Worm (Caenorhabditis elegans) whole organism, L1 larva: ENCODE measurements around the gene chpf-1.

Source experiments
- C16A3.4 ChIP-seq: fragments of 150-350 bp; optimal IDR thresholded peaks from 2 replicates; lab custom pipeline; 2014; ENCODE audit warnings: missing biosample characterization, missing genetic modification characterization
- aha-1 ChIP-seq: fragments of 150-350 bp; optimal IDR thresholded peaks from 2 replicates; lab custom pipeline; 2014; ENCODE audit warnings: missing biosample characterization, missing genetic modification characterization
- ama-1 ChIP-seq: fragments of 150-350 bp; optimal IDR thresholded peaks from 2 replicates; lab custom pipeline; 2014
- blmp-1 ChIP-seq: fragments of 150-350 bp; optimal IDR thresholded peaks from 2 replicates; lab custom pipeline; 2014; ENCODE audit warnings: missing biosample characterization, missing genetic modification characterization
- ceh-82 ChIP-seq, 3 experiments: fragments of 150-350 bp in 1 of 3; sonication (generic microtip) in 2 of 3; optimal IDR thresholded peaks; 2 replicates each; lab custom pipeline; 2014 to 2017; ENCODE audit warnings: missing biosample characterization in 3 of 3, missing genetic modification characterization in 3 of 3
- ceh-88 ChIP-seq: fragments of 200-800 bp; sonication (Bioruptor generic); IDR thresholded peaks from 2 replicates; pipeline ENCODE4 v1.3.6; 2022; ENCODE audit warnings: missing genetic modification characterization, missing compliant biosample characterization
- ceh-90 ChIP-seq: sonication (generic microtip); optimal IDR thresholded peaks from 2 replicates; lab custom pipeline; 2016; ENCODE audit warnings: missing genetic modification characterization, missing compliant biosample characterization
- ces-1 ChIP-seq: fragments of 150-350 bp; optimal IDR thresholded peaks from 2 replicates; lab custom pipeline; 2014; ENCODE audit warnings: missing biosample characterization, missing genetic modification reagents, missing genetic modification characterization
- dpl-1 ChIP-seq, 3 experiments: fragments of 150-350 bp in 2 of 3; sonication (generic microtip) in 1 of 3; optimal IDR thresholded peaks; 2 replicates each; lab custom pipeline; 2014 to 2017; ENCODE audit warnings: missing biosample characterization in 3 of 3, missing genetic modification characterization in 3 of 3, missing genetic modification reagents in 3 of 3
- dsc-1 ChIP-seq: sonication (generic microtip); optimal IDR thresholded peaks from 2 replicates; lab custom pipeline; 2016; ENCODE audit warnings: mild to moderate bottlenecking, missing genetic modification characterization, missing compliant biosample characterization
- efl-1 ChIP-seq, 4 experiments: fragments of 150-350 bp; optimal IDR thresholded peaks in 3 of 4; peaks in 1 of 4; 1 replicate in 1 of 4; 2 replicates in 3 of 4; lab custom pipeline; 2014; ENCODE audit warnings: missing biosample characterization in 2 of 4, missing genetic modification characterization in 2 of 4, missing genetic modification reagents in 2 of 4
- efl-3 ChIP-seq: fragments of 200-800 bp; sonication (Bioruptor generic); optimal IDR thresholded peaks from 2 replicates; lab custom pipeline; 2018; ENCODE audit warnings: mild to moderate bottlenecking, missing genetic modification characterization, missing compliant biosample characterization
- egl-13 ChIP-seq: sonication (generic microtip); optimal IDR thresholded peaks from 2 replicates; lab custom pipeline; 2016; ENCODE audit warnings: missing genotype, missing genetic modification reagents, missing genetic modification characterization, missing compliant biosample characterization
- egl-27 ChIP-seq, 2 experiments: fragments of 150-350 bp in 1 of 2; sonication (generic microtip); optimal IDR thresholded peaks; 3 replicates each; lab custom pipeline; 2017 to 2018; ENCODE audit warnings: missing biosample characterization in 2 of 2, missing genetic modification characterization in 2 of 2, missing genetic modification reagents in 2 of 2
- fkh-10 ChIP-seq: sonication (generic microtip); optimal IDR thresholded peaks from 2 replicates; lab custom pipeline; 2017; ENCODE audit warnings: missing biosample characterization, missing genetic modification reagents, missing genetic modification characterization
- fkh-4 ChIP-seq: sonication (generic microtip); optimal IDR thresholded peaks from 2 replicates; lab custom pipeline; 2016; ENCODE audit warnings: missing compliant biosample characterization, missing genetic modification characterization, borderline replicate concordance
- fkh-8 ChIP-seq: sonication (generic microtip); optimal IDR thresholded peaks from 2 replicates; lab custom pipeline; 2016; ENCODE audit warnings: mild to moderate bottlenecking, missing genetic modification characterization, missing compliant biosample characterization
- hlh-17 ChIP-seq: fragments of 200-800 bp; sonication (Bioruptor generic); optimal IDR thresholded peaks from 2 replicates; lab custom pipeline; 2018; ENCODE audit warnings: missing genetic modification characterization, mild to moderate bottlenecking, missing compliant biosample characterization, moderate library complexity, borderline replicate concordance
- hlh-4 ChIP-seq: sonication (generic microtip); optimal IDR thresholded peaks from 2 replicates; lab custom pipeline; 2016; ENCODE audit warnings: mild to moderate bottlenecking, missing genetic modification characterization, missing compliant biosample characterization
- hpl-2 ChIP-seq: fragments of 150-350 bp; optimal IDR thresholded peaks from 2 replicates; lab custom pipeline; 2014; ENCODE audit warnings: missing biosample characterization, missing genetic modification reagents, missing genetic modification characterization
- irx-1 ChIP-seq: sonication (generic microtip); optimal IDR thresholded peaks from 2 replicates; lab custom pipeline; 2016; ENCODE audit warnings: missing genetic modification characterization, missing compliant biosample characterization
- isw-1 ChIP-seq: fragments of 200-800 bp; sonication (Bioruptor generic); IDR thresholded peaks from 2 replicates; pipeline ENCODE4 v1.3.6; 2022; ENCODE audit warnings: missing genetic modification characterization, missing compliant biosample characterization
- lin-13 ChIP-seq: fragments of 150-350 bp; optimal IDR thresholded peaks from 2 replicates; lab custom pipeline; 2014; ENCODE audit warnings: missing biosample characterization, missing genetic modification reagents, missing genetic modification characterization
- lin-14 ChIP-seq: fragments of 200-800 bp; sonication (Bioruptor generic); optimal IDR thresholded peaks from 2 replicates; lab custom pipeline; 2018; ENCODE audit warnings: mild to moderate bottlenecking, missing genetic modification characterization, moderate library complexity, missing compliant biosample characterization
- lin-15B ChIP-seq: fragments of 150-350 bp; sonication (generic microtip); optimal IDR thresholded peaks from 3 replicates; lab custom pipeline; 2014; ENCODE audit warnings: missing biosample characterization, missing genetic modification characterization
- lin-35 ChIP-seq, 2 experiments: fragments of 150-350 bp; optimal IDR thresholded peaks; 2 replicates each; lab custom pipeline; 2014; ENCODE audit warnings: missing biosample characterization in 2 of 2, missing genetic modification characterization in 2 of 2, missing genetic modification reagents in 2 of 2
- lin-39 ChIP-seq: fragments of 150-350 bp; optimal IDR thresholded peaks from 2 replicates; lab custom pipeline; 2014; ENCODE audit warnings: missing biosample characterization, missing genetic modification reagents, missing genetic modification characterization
- mab-9 ChIP-seq: fragments of 200-800 bp; sonication (Bioruptor generic); IDR thresholded peaks from 2 replicates; pipeline ENCODE4 v1.3.6; 2022; ENCODE audit warnings: missing genetic modification reagents, missing genetic modification characterization, missing compliant biosample characterization
- mdl-1 ChIP-seq, 2 experiments: fragments of 150-350 bp; optimal IDR thresholded peaks; 2 replicates each; lab custom pipeline; 2014 to 2017; ENCODE audit warnings: missing biosample characterization in 2 of 2, missing genetic modification characterization in 2 of 2, inconsistent platforms in 1 of 2
- mef-2 ChIP-seq: fragments of 150-350 bp; optimal IDR thresholded peaks from 2 replicates; lab custom pipeline; 2014; ENCODE audit warnings: missing biosample characterization, missing genetic modification characterization
- nhr-11 ChIP-seq: fragments of 150-350 bp; optimal IDR thresholded peaks from 2 replicates; lab custom pipeline; 2014; ENCODE audit warnings: missing biosample characterization, missing genetic modification characterization
- nhr-12 ChIP-seq: sonication (generic microtip); optimal IDR thresholded peaks from 2 replicates; lab custom pipeline; 2017; ENCODE audit warnings: missing biosample characterization, missing genetic modification characterization
- nhr-19 ChIP-seq: fragments of 200-800 bp; sonication (Bioruptor generic); conservative IDR thresholded peaks from 2 replicates; pipeline ENCODE4 v1.3.6; 2022; ENCODE audit warnings: missing genetic modification characterization, missing compliant biosample characterization
- nhr-237 ChIP-seq: fragments of 150-350 bp; optimal IDR thresholded peaks from 2 replicates; lab custom pipeline; 2014; ENCODE audit warnings: missing biosample characterization, missing genetic modification characterization
- nhr-28 ChIP-seq: fragments of 150-350 bp; optimal IDR thresholded peaks from 2 replicates; lab custom pipeline; 2014; ENCODE audit warnings: missing biosample characterization, missing genetic modification characterization
- nhr-47 ChIP-seq: sonication (generic microtip); optimal IDR thresholded peaks from 2 replicates; lab custom pipeline; 2016; ENCODE audit warnings: mild to moderate bottlenecking, missing genetic modification characterization, moderate library complexity, missing compliant biosample characterization
- nhr-77 ChIP-seq: fragments of 150-350 bp; optimal IDR thresholded peaks from 2 replicates; lab custom pipeline; 2014; ENCODE audit warnings: missing biosample characterization, missing genetic modification characterization
- nhr-85 ChIP-seq: sonication (generic microtip); peaks from one replicate; lab custom pipeline; 2016; ENCODE audit warnings: missing genetic modification characterization, inconsistent platforms, missing compliant biosample characterization
- pax-3 ChIP-seq: fragments of 200-800 bp; sonication (Bioruptor generic); optimal IDR thresholded peaks from 2 replicates; lab custom pipeline; 2018; ENCODE audit warnings: mild to moderate bottlenecking, missing genetic modification characterization, moderate library complexity, missing compliant biosample characterization
- pqm-1 ChIP-seq: sonication (generic microtip); optimal IDR thresholded peaks from 3 replicates; lab custom pipeline; 2017; ENCODE audit warnings: missing biosample characterization, missing genetic modification characterization
- rnt-1 ChIP-seq: sonication (generic microtip); optimal IDR thresholded peaks from 2 replicates; lab custom pipeline; 2016; ENCODE audit warnings: mild to moderate bottlenecking, missing genetic modification characterization, moderate library complexity, missing compliant biosample characterization
- snpc-4 ChIP-seq: fragments of 150-350 bp; optimal IDR thresholded peaks from 2 replicates; lab custom pipeline; 2014; ENCODE audit warnings: missing biosample characterization, missing genetic modification characterization
- snu-23 ChIP-seq: sonication (generic microtip); optimal IDR thresholded peaks from 2 replicates; lab custom pipeline; 2016; ENCODE audit warnings: missing genetic modification characterization, missing compliant biosample characterization
- sptf-1 ChIP-seq: fragments of 150-350 bp; optimal IDR thresholded peaks from 2 replicates; lab custom pipeline; 2014; ENCODE audit warnings: missing biosample characterization, missing genetic modification characterization
- swsn-7 ChIP-seq: sonication (generic microtip); optimal IDR thresholded peaks from 2 replicates; lab custom pipeline; 2016; ENCODE audit warnings: missing genetic modification characterization, missing compliant biosample characterization
- tbx-2 ChIP-seq: sonication (generic microtip); optimal IDR thresholded peaks from 2 replicates; lab custom pipeline; 2016; ENCODE audit warnings: missing genetic modification characterization, missing compliant biosample characterization
- unc-130 ChIP-seq: fragments of 150-350 bp; optimal IDR thresholded peaks from 2 replicates; lab custom pipeline; 2017; ENCODE audit warnings: missing biosample characterization, missing genetic modification characterization, inconsistent platforms
- unc-30 ChIP-seq: sonication (generic microtip); optimal IDR thresholded peaks from 2 replicates; lab custom pipeline; 2017; ENCODE audit warnings: missing biosample characterization, missing genetic modification characterization
- unc-62 ChIP-seq: fragments of 150-350 bp; optimal IDR thresholded peaks from 2 replicates; lab custom pipeline; 2014; ENCODE audit warnings: missing biosample characterization, missing genetic modification reagents, missing genetic modification characterization
- unc-86 ChIP-seq: sonication (generic microtip); optimal IDR thresholded peaks from 2 replicates; lab custom pipeline; 2016; ENCODE audit warnings: missing genetic modification characterization, missing compliant biosample characterization
- unc-98 ChIP-seq: fragments of 200-800 bp; sonication (Bioruptor generic); IDR thresholded peaks from 2 replicates; pipeline ENCODE4 v1.3.6; 2022; ENCODE audit warnings: missing genetic modification characterization, missing compliant biosample characterization
- vab-15 ChIP-seq: sonication (generic microtip); optimal IDR thresholded peaks from 2 replicates; lab custom pipeline; 2017; ENCODE audit warnings: missing genotype, mild to moderate bottlenecking, missing genetic modification characterization, missing compliant biosample characterization
- zip-4 ChIP-seq: fragments of 200-800 bp; sonication (Bioruptor generic); optimal IDR thresholded peaks from 2 replicates; lab custom pipeline; 2018; ENCODE audit warnings: mild to moderate bottlenecking, missing genetic modification characterization, moderate library complexity, missing compliant biosample characterization

The chpf-1 gene

ce11 chrV:10204863-10205338 lies 1.6 kb upstream of the chpf-1 start, which contains the start of the genes ZK856.19 and ZK856.11 (continued):
- no peak for TF ChIP-seq ceh-90 (tag; lab: Kevin White, UChicago)
- no peak for TF ChIP-seq pax-3 (tag; lab: Kevin White, UChicago)
- peak; percentile 70 for TF ChIP-seq rnt-1 (tag; lab: Kevin White, UChicago)
- peak; percentile 83 for TF ChIP-seq nhr-47 (tag; lab: Kevin White, UChicago)
- TF ChIP-seq mef-2 (tag; lab: Kevin White, UChicago): no peak
- peak; percentile 33 for TF ChIP-seq nhr-11 (tag; lab: Kevin White, UChicago)
- no peak for TF ChIP-seq nhr-12
- peak; percentile 69 for TF ChIP-seq snpc-4
- TF ChIP-seq vab-15 (tag; lab: Kevin White, UChicago): no peak
- TF ChIP-seq lin-13 (GFP tag; lab: Kevin White, UChicago): peak; percentile 1
- TF ChIP-seq nhr-77 (tag; lab: Kevin White, UChicago): peak; percentile 24
- peak; percentile 86 for TF ChIP-seq nhr-85 (tag; lab: Kevin White, UChicago)
- TF ChIP-seq lin-35 (GFP tag; optimal IDR thresholded peaks at IDR 0.05; lab: Kevin White, UChicago): peak; percentile 70 to 75
- TF ChIP-seq dsc-1 (tag; lab: Kevin White, UChicago): peak; percentile 69
- no peak for TF ChIP-seq mab-9 (GFP tag; lab: Robert Waterston, UW)
- peak; percentile 75 for TF ChIP-seq nhr-19
- peak; percentile 63 to 74 for TF ChIP-seq efl-1 (optimal IDR thresholded peaks at IDR 0.05; lab: Kevin White, UChicago)
- peak; percentile 66 to 97 for TF ChIP-seq efl-1 (GFP tag; optimal IDR thresholded peaks at IDR 0.05 in 1 of 2; lab: Kevin White, UChicago)
- TF ChIP-seq nhr-237 (tag; lab: Kevin White, UChicago): no peak
- TF ChIP-seq ces-1 (GFP tag; lab: Kevin White, UChicago): no peak
- TF ChIP-seq hlh-4 (tag; lab: Kevin White, UChicago): no peak
- no peak for TF ChIP-seq aha-1
- no peak for TF ChIP-seq fkh-10 (GFP tag; lab: Kevin White, UChicago)
- peak; percentile 79 for TF ChIP-seq snu-23 (GFP tag; lab: Kevin White, UChicago)
- TF ChIP-seq unc-30 (tag; lab: Kevin White, UChicago): no peak
- no peak for TF ChIP-seq fkh-8 (tag; lab: Kevin White, UChicago)
- no peak for TF ChIP-seq ceh-88 (GFP tag; lab: Robert Waterston, UW)
- peak; percentile 76 for TF ChIP-seq blmp-1 (tag; lab: Kevin White, UChicago)
- peak; percentile 68 for TF ChIP-seq C16A3.4 (tag; lab: Kevin White, UChicago)
- no peak for TF ChIP-seq pqm-1 (tag; lab: Kevin White, UChicago)
- peak; percentile 77 for TF ChIP-seq swsn-7
- TF ChIP-seq egl-27 (tag; optimal IDR thresholded peaks at IDR 0.05; lab: Kevin White, UChicago): no peak
- no peak for TF ChIP-seq egl-13 (tag; lab: Kevin White, UChicago)
- no peak for TF ChIP-seq sptf-1 (tag; lab: Kevin White, UChicago)
- TF ChIP-seq hlh-17: no peak
- no peak for TF ChIP-seq unc-62
- TF ChIP-seq tbx-2 (tag; lab: Kevin White, UChicago): peak; percentile 78
- peak; percentile 4 for TF ChIP-seq zip-4 (GFP tag; lab: Kevin White, UChicago)
- TF ChIP-seq lin-14 (GFP tag; lab: Kevin White, UChicago): peak; percentile 69
- TF ChIP-seq mdl-1 (tag; optimal IDR thresholded peaks at IDR 0.05; lab: Kevin White, UChicago): no peak
- no peak for TF ChIP-seq efl-3 (GFP tag; lab: Kevin White, UChicago)
- peak; percentile 40 for TF ChIP-seq irx-1 (tag; lab: Kevin White, UChicago)
- peak; percentile 78 for TF ChIP-seq lin-15B
- TF ChIP-seq unc-86: peak; percentile 54
- TF ChIP-seq dpl-1 (GFP tag; optimal IDR thresholded peaks at IDR 0.05; lab: Kevin White, UChicago): peak; percentile 58 to 73 (median 72)
- peak; percentile 6 for TF ChIP-seq ama-1 (lab: Kevin White, UChicago)
- peak; percentile 37 for TF ChIP-seq lin-39 (tag; lab: Kevin White, UChicago)
- TF ChIP-seq hpl-2 (GFP tag; lab: Kevin White, UChicago): no peak
- TF ChIP-seq nhr-28 (tag; lab: Kevin White, UChicago): no peak
- TF ChIP-seq unc-98: no peak
- TF ChIP-seq fkh-4 (tag; lab: Kevin White, UChicago): no peak
- TF ChIP-seq isw-1 (GFP tag; lab: Robert Waterston, UW): peak; percentile 58
- peak; percentile 21 to 47 (median 40) for TF ChIP-seq ceh-82 (tag; optimal IDR thresholded peaks at IDR 0.05; lab: Kevin White, UChicago)
- peak; percentile 60 for TF ChIP-seq unc-130
